Worm (Caenorhabditis elegans) whole organism, young adult: Measurements from ENCODE around the gene sre-43.

Experiments
- B0336.3 ChIP-seq: fragments of 200-800 bp; sonication (Bioruptor generic); IDR thresholded peaks from 2 replicates; pipeline ENCODE4 v1.3.6; 2022; ENCODE audit warnings: missing genetic modification characterization, missing compliant biosample characterization
- F49E8.2 ChIP-seq: sonication (generic microtip); optimal IDR thresholded peaks from 3 replicates; lab custom pipeline; 2017; ENCODE audit warnings: missing genetic modification characterization, mild to moderate bottlenecking, missing compliant biosample characterization, antibody characterized with exemption, moderate library complexity; ENCODE audit not compliant: insufficient read depth
- F52B5.7 ChIP-seq: sonication (generic microtip); optimal IDR thresholded peaks from 2 replicates; lab custom pipeline; 2016; ENCODE audit warnings: mild to moderate bottlenecking, missing genetic modification characterization, missing compliant biosample characterization
- K12H6.12 ChIP-seq: fragments of 200-800 bp; sonication (Bioruptor generic); optimal IDR thresholded peaks from 2 replicates; lab custom pipeline; 2018; ENCODE audit warnings: mild to moderate bottlenecking, missing genetic modification characterization, missing compliant biosample characterization
- aptf-3 ChIP-seq: fragments of 200-800 bp; sonication (Bioruptor generic); IDR thresholded peaks from 2 replicates; pipeline ENCODE4 v1.3.6; 2022; ENCODE audit warnings: missing genetic modification characterization, missing compliant biosample characterization
- atf-7 ChIP-seq: sonication (generic microtip); optimal IDR thresholded peaks from 2 replicates; lab custom pipeline; 2017; ENCODE audit warnings: mild to moderate bottlenecking, missing genetic modification characterization, missing compliant biosample characterization
- bed-2 ChIP-seq: fragments of 200-800 bp; sonication (Bioruptor generic); IDR thresholded peaks from 2 replicates; pipeline ENCODE4 v1.3.6; 2022; ENCODE audit warnings: missing genetic modification reagents, missing genetic modification characterization, missing compliant biosample characterization
- ceh-58 ChIP-seq: fragments of 200-800 bp; sonication (Bioruptor generic); IDR thresholded peaks from 2 replicates; pipeline ENCODE4 v1.3.6; 2022; ENCODE audit warnings: missing genetic modification characterization, missing compliant biosample characterization
- dpl-1 ChIP-seq: fragments of 150-350 bp; optimal IDR thresholded peaks from 2 replicates; lab custom pipeline; 2014; ENCODE audit warnings: missing biosample characterization, missing genetic modification reagents, missing genetic modification characterization
- egl-18 ChIP-seq: fragments of 200-800 bp; sonication (Bioruptor generic); IDR thresholded peaks from 2 replicates; pipeline ENCODE4 v1.3.6; 2022; ENCODE audit warnings: missing genetic modification reagents, missing genetic modification characterization, missing compliant biosample characterization
- egl-44 ChIP-seq: fragments of 200-800 bp; sonication (Bioruptor generic); IDR thresholded peaks from 2 replicates; pipeline ENCODE4 v1.3.6; 2022; ENCODE audit warnings: missing genetic modification reagents, missing genetic modification characterization, missing compliant biosample characterization
- egrh-3 ChIP-seq: fragments of 200-800 bp; sonication (Bioruptor generic); IDR thresholded peaks from 2 replicates; pipeline ENCODE4 v1.3.6; 2022; ENCODE audit warnings: missing genetic modification reagents, missing genetic modification characterization, missing compliant biosample characterization
- ekl-4 ChIP-seq: fragments of 200-800 bp; sonication (Bioruptor generic); IDR thresholded peaks from 2 replicates; pipeline ENCODE4 v1.3.6; 2022; ENCODE audit warnings: missing genetic modification reagents, missing genetic modification characterization, missing compliant biosample characterization
- hmg-1.2 ChIP-seq: fragments of 200-800 bp; sonication (Bioruptor generic); IDR thresholded peaks from 2 replicates; pipeline ENCODE4 v1.3.6; 2022; ENCODE audit warnings: missing genetic modification reagents, missing genetic modification characterization, missing compliant biosample characterization
- hmg-20 ChIP-seq: fragments of 200-800 bp; sonication (Bioruptor generic); IDR thresholded peaks from 2 replicates; pipeline ENCODE4 v1.3.6; 2022; ENCODE audit warnings: missing genetic modification reagents, missing genetic modification characterization, missing compliant biosample characterization
- lag-1 ChIP-seq: fragments of 200-800 bp; sonication (Bioruptor generic); IDR thresholded peaks from 2 replicates; pipeline ENCODE4 v1.3.6; 2022; ENCODE audit warnings: missing genetic modification reagents, missing genetic modification characterization, missing compliant biosample characterization
- lin-35 ChIP-seq, 3 experiments: fragments of 150-350 bp in 2 of 3; sonication (generic microtip) in 1 of 3; optimal IDR thresholded peaks; 2 replicates each; lab custom pipeline; 2014 to 2018; ENCODE audit warnings: missing biosample characterization in 3 of 3, missing genetic modification characterization in 3 of 3, missing genetic modification reagents in 3 of 3
- lsy-27 ChIP-seq: sonication (generic microtip); optimal IDR thresholded peaks from 2 replicates; lab custom pipeline; 2017; ENCODE audit warnings: missing genetic modification characterization, mild to moderate bottlenecking, missing compliant biosample characterization, antibody characterized with exemption, missing genotype, borderline replicate concordance; ENCODE audit not compliant: insufficient read depth
- madf-8 ChIP-seq: fragments of 200-800 bp; sonication (Bioruptor generic); conservative IDR thresholded peaks from 2 replicates; pipeline ENCODE4 v1.3.6; 2022; ENCODE audit warnings: missing genetic modification reagents, missing genetic modification characterization, missing compliant biosample characterization
- mcd-1 ChIP-seq: fragments of 200-800 bp; sonication (Bioruptor generic); IDR thresholded peaks from 2 replicates; pipeline ENCODE4 v1.3.6; 2022; ENCODE audit warnings: missing genetic modification reagents, missing genetic modification characterization, missing compliant biosample characterization
- mxl-1 ChIP-seq: sonication (generic microtip); optimal IDR thresholded peaks from 2 replicates; lab custom pipeline; 2016; ENCODE audit warnings: missing genetic modification characterization, missing compliant biosample characterization
- nfya-1 ChIP-seq: sonication (generic microtip); optimal IDR thresholded peaks from 2 replicates; lab custom pipeline; 2017; ENCODE audit warnings: antibody characterized with exemption, missing compliant biosample characterization, missing genetic modification characterization, borderline replicate concordance; ENCODE audit not compliant: insufficient read depth
- nhr-120 ChIP-seq: fragments of 200-800 bp; sonication (Bioruptor generic); IDR thresholded peaks from 2 replicates; pipeline ENCODE4 v1.3.6; 2022; ENCODE audit warnings: missing genetic modification characterization, missing compliant biosample characterization
- nhr-27 ChIP-seq: fragments of 200-800 bp; sonication (Bioruptor generic); optimal IDR thresholded peaks from 2 replicates; lab custom pipeline; 2018; ENCODE audit warnings: mild to moderate bottlenecking, missing genetic modification characterization, moderate library complexity, missing compliant biosample characterization
- pbrm-1 ChIP-seq: fragments of 200-800 bp; sonication (Bioruptor generic); IDR thresholded peaks from 2 replicates; pipeline ENCODE4 v1.3.6; 2022; ENCODE audit warnings: missing genetic modification reagents, missing genetic modification characterization, missing compliant biosample characterization
- rcor-1 ChIP-seq: fragments of 200-800 bp; sonication (Bioruptor generic); IDR thresholded peaks from 2 replicates; pipeline ENCODE4 v1.3.6; 2022; ENCODE audit warnings: missing genetic modification reagents, missing genetic modification characterization, missing compliant biosample characterization
- rec-8 ChIP-seq, 2 experiments: sonication (generic microtip); optimal IDR thresholded peaks; 2 replicates each; lab custom pipeline; 2016; ENCODE audit warnings: mild to moderate bottlenecking in 2 of 2, missing genetic modification characterization in 2 of 2, missing genetic modification reagents in 2 of 2, missing genotype in 2 of 2, missing biosample characterization in 1 of 2, missing compliant biosample characterization in 1 of 2, moderate library complexity in 1 of 2
- sea-2 ChIP-seq: fragments of 200-800 bp; sonication (Bioruptor generic); IDR thresholded peaks from 2 replicates; pipeline ENCODE4 v1.3.6; 2022; ENCODE audit warnings: missing genetic modification characterization, missing compliant biosample characterization
- snpc-1.1 ChIP-seq: sonication (generic microtip); optimal IDR thresholded peaks from 2 replicates; lab custom pipeline; 2017; ENCODE audit warnings: missing genetic modification characterization, mild to moderate bottlenecking, missing compliant biosample characterization, antibody characterized with exemption, moderate library complexity, missing genotype, missing genetic modification reagents; ENCODE audit not compliant: insufficient read depth
- snpc-1.3 ChIP-seq: sonication (generic microtip); optimal IDR thresholded peaks from 2 replicates; lab custom pipeline; 2017; ENCODE audit warnings: missing genetic modification characterization, mild to moderate bottlenecking, missing compliant biosample characterization, antibody characterized with exemption, moderate library complexity, missing genotype, missing genetic modification reagents; ENCODE audit not compliant: insufficient read depth
- snpc-3.4 ChIP-seq: sonication (generic microtip); optimal IDR thresholded peaks from 2 replicates; lab custom pipeline; 2017; ENCODE audit warnings: missing genetic modification characterization, mild to moderate bottlenecking, missing compliant biosample characterization, antibody characterized with exemption, moderate library complexity, missing genotype, missing genetic modification reagents
- snpc-4 ChIP-seq, 5 experiments: fragments of 150-350 bp in 1 of 5; sonication (generic microtip) in 4 of 5; optimal IDR thresholded peaks; 2 replicates each; lab custom pipeline; 2014 to 2018; ENCODE audit warnings: missing genetic modification characterization in 5 of 5, missing biosample characterization in 3 of 5, antibody characterized with exemption in 2 of 5, mild to moderate bottlenecking in 2 of 5, missing compliant biosample characterization in 2 of 5, missing genotype in 2 of 5, moderate library complexity in 2 of 5, missing genetic modification reagents in 1 of 5
- somi-1 ChIP-seq: fragments of 200-800 bp; sonication (Bioruptor generic); optimal IDR thresholded peaks from 2 replicates; lab custom pipeline; 2018; ENCODE audit warnings: mild to moderate bottlenecking, missing genetic modification characterization, missing compliant biosample characterization
- sptf-2 ChIP-seq: fragments of 200-800 bp; sonication (Bioruptor generic); optimal IDR thresholded peaks from 2 replicates; lab custom pipeline; 2018; ENCODE audit warnings: mild to moderate bottlenecking, missing genetic modification characterization, missing compliant biosample characterization
- unc-62 ChIP-seq: fragments of 150-350 bp; optimal IDR thresholded peaks from 2 replicates; lab custom pipeline; 2014; ENCODE audit warnings: missing biosample characterization, missing genetic modification reagents, missing genetic modification characterization
- zfh-2 ChIP-seq: fragments of 200-800 bp; sonication (Bioruptor generic); conservative IDR thresholded peaks from 2 replicates; pipeline ENCODE4 v1.3.6; 2022; ENCODE audit warnings: missing genetic modification reagents, missing genetic modification characterization, missing compliant biosample characterization
- ztf-22 ChIP-seq: fragments of 200-800 bp; sonication (Bioruptor generic); optimal IDR thresholded peaks from 2 replicates; lab custom pipeline; 2018; ENCODE audit warnings: mild to moderate bottlenecking, missing genetic modification characterization, moderate library complexity, missing compliant biosample characterization
- ztf-3 ChIP-seq: fragments of 200-800 bp; sonication (Bioruptor generic); optimal IDR thresholded peaks from 2 replicates; lab custom pipeline; 2018; ENCODE audit warnings: mild to moderate bottlenecking, missing genetic modification characterization, missing compliant biosample characterization
- ztf-6 ChIP-seq: fragments of 200-800 bp; sonication (Bioruptor generic); IDR thresholded peaks from 2 replicates; pipeline ENCODE4 v1.3.6; 2022; ENCODE audit warnings: missing genetic modification reagents, missing genetic modification characterization, missing compliant biosample characterization

Gene sre-43

DNA sequence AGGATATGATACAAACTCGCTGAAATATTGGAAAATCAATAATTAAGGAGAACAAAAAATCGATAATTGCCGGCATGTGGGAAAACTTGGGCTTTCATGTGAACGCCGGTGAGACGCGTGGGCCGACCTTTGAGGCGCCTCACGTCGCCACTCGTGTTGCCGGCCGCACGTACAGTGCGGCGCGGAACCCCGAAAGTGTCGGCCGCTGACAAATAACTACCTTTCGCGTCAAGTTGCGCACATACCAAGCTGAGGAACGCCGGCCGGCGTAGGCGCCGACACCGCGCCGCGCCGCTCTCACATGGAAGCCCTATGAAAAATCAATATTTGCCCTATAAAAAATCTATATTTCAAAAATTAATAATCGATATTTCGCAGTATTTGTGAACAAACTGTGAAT, 30.6 kb downstream of the sre-43 start:
- TF ChIP-seq egrh-3 (GFP tag; lab: Robert Waterston, UW) (peak; percentile 39; the same call in 1 of the 2 replicates), aptf-3 (no peak), zfh-2 (GFP tag; lab: Robert Waterston, UW) (peak; percentile 77), snpc-4 (GFP tag; optimal IDR thresholded peaks at IDR 0.05; lab: Kevin White, UChicago) (no peak), snpc-4 (tag; optimal IDR thresholded peaks at IDR 0.05; lab: Kevin White, UChicago) (peak in 2 of 4 experiments; percentile 49 to 81)

DNA sequence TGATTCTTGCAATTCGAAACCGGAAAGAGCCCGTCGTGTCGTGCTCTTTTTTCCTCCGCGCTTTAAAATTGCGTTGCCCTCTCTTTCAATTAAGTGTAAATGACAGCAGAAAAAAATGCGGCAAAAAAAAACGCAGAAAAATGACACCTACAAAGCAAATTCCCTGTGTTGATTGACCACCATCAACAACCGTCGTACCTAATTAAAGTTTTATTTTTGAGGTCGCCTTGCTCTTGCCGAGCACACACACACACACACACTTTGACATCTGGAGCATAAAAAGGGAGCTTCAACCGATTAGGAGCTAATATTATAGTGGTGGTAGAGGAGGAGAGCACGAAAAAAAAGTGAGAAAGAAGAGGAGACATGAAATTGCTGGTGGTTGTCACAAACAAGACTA, 33.0 kb downstream of the sre-43 start:
- TF ChIP-seq hmg-20 (GFP tag; lab: Robert Waterston, UW) (no peak), rec-8 (tag; optimal IDR thresholded peaks at IDR 0.05; lab: Kevin White, UChicago) (no peak), egl-18 (GFP tag; lab: Robert Waterston, UW) (no peak), pbrm-1 (GFP tag; lab: Robert Waterston, UW) (no peak), madf-8 (GFP tag; lab: Robert Waterston, UW) (no peak), bed-2 (GFP tag; lab: Robert Waterston, UW) (no peak), lag-1 (GFP tag; lab: Robert Waterston, UW) (no peak), snpc-1.3 (tag; lab: Kevin White, UChicago) (no peak), sea-2 (GFP tag; lab: Robert Waterston, UW) (no peak), K12H6.12 (tag; lab: Kevin White, UChicago) (no peak), rcor-1 (GFP tag; lab: Robert Waterston, UW) (no peak), atf-7 (tag; lab: Kevin White, UChicago) (no peak), dpl-1 (GFP tag; lab: Kevin White, UChicago) (no peak), lin-35 (GFP tag; optimal IDR thresholded peaks at IDR 0.05; lab: Kevin White, UChicago) (no peak), ztf-3 (GFP tag; lab: Kevin White, UChicago) (no peak)

DNA sequence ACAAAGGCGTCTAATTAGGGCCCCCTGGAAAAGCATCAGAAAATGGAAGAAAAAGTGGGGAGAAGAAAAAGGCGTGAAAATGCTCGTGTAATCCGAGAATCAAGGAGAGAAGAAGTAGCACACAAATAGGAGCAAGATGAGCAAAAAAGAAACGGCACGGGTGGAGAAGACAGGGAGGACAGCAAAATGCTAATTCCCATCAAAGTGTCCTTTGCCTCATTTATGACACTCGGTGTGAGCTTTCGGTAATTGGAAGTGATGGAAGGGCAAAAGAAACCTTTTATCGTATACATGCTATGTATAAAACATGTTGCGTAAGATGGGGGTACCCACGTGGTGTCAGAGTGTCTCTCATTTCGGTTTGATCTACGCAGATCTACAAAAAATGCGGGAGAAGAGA, 35.3 kb downstream of the sre-43 start:
- TF ChIP-seq mxl-1 (tag; lab: Kevin White, UChicago): no peak
- TF ChIP-seq nhr-120 (GFP tag; lab: Robert Waterston, UW): no peak

DNA sequence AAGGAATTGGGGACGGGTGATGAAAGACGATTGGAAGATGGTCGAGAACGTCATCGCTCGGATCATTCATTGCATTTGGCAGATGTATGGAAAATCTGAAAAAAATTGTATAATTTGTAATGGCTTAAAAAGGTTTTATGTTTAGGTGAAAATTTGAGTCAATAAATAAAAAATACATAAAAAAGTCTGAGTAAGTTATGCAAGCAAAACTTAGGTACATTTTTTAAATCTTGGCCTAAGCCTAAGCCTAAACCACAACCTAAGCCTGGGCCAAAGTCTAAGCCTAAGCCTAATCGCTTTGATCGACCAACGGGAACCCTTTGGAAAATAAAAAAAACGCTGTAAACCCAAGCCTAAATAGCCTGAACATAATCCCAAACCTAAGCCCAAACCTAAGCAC, 36.9 kb downstream of the sre-43 start, which contains the start of gene hot-3:
TSS of gene hot-3 (minus strand) at position 101 of the 400 bp plus-strand sequence.
- TF ChIP-seq nfya-1 (tag; lab: Kevin White, UChicago): no peak
- no peak for TF ChIP-seq atf-7 (tag; lab: Kevin White, UChicago)
- TF ChIP-seq ceh-58 (GFP tag; lab: Robert Waterston, UW): no peak
- no peak for TF ChIP-seq ztf-22
- no peak for TF ChIP-seq ztf-6 (GFP tag; lab: Robert Waterston, UW)
- TF ChIP-seq nhr-27 (tag; lab: Kevin White, UChicago): no peak
- TF ChIP-seq snpc-1.1 (tag; lab: Kevin White, UChicago): no peak
- TF ChIP-seq mcd-1 (GFP tag; lab: Robert Waterston, UW): no peak
- no peak for TF ChIP-seq unc-62 (GFP tag; lab: Kevin White, UChicago)
- TF ChIP-seq B0336.3 (GFP tag; lab: Robert Waterston, UW): no peak
- TF ChIP-seq ekl-4 (GFP tag; lab: Robert Waterston, UW): no peak
- TF ChIP-seq lsy-27 (tag; lab: Kevin White, UChicago): no peak
- TF ChIP-seq F49E8.2 (tag; lab: Kevin White, UChicago): no peak
- TF ChIP-seq egl-44: no peak
- TF ChIP-seq snpc-3.4 (tag; lab: Kevin White, UChicago): no peak
- TF ChIP-seq hmg-1.2 (GFP tag; lab: Robert Waterston, UW): no peak
- TF ChIP-seq somi-1 (GFP tag; lab: Kevin White, UChicago): no peak
- no peak for TF ChIP-seq sptf-2 (GFP tag; lab: Kevin White, UChicago)
- no peak for TF ChIP-seq egrh-3 (GFP tag; lab: Robert Waterston, UW)
- TF ChIP-seq F52B5.7: no peak
